Worm (Caenorhabditis elegans) whole organism, late embryonic: ENCODE data around the gene F58F12.1.

Experiments
- F13H6.1 ChIP-seq: sonication (generic microtip); optimal IDR thresholded peaks from 2 replicates; lab custom pipeline; 2016; ENCODE audit warnings: missing genetic modification characterization, missing compliant biosample characterization
- K02D7.2 ChIP-seq: sonication (generic microtip); optimal IDR thresholded peaks from 2 replicates; lab custom pipeline; 2017; ENCODE audit warnings: mild to moderate bottlenecking, missing genetic modification characterization, missing compliant biosample characterization
- T23F11.4 ChIP-seq: fragments of 200-800 bp; sonication (Bioruptor generic); optimal IDR thresholded peaks from 2 replicates; lab custom pipeline; 2018; ENCODE audit warnings: mild to moderate bottlenecking, missing genetic modification characterization, missing compliant biosample characterization
- ama-1 ChIP-seq: fragments of 150-350 bp; optimal IDR thresholded peaks from 2 replicates; lab custom pipeline; 2014
- ceh-14 ChIP-seq: sonication (generic microtip); optimal IDR thresholded peaks from 2 replicates; lab custom pipeline; 2016; ENCODE audit warnings: missing genotype, missing genetic modification characterization, missing compliant biosample characterization
- ceh-18 ChIP-seq: sonication (generic microtip); optimal IDR thresholded peaks from 2 replicates; lab custom pipeline; 2016; ENCODE audit warnings: missing genetic modification characterization, missing compliant biosample characterization
- ceh-2 ChIP-seq: sonication (generic microtip); optimal IDR thresholded peaks from 2 replicates; lab custom pipeline; 2016; ENCODE audit warnings: missing genotype, missing genetic modification characterization, missing compliant biosample characterization
- ceh-22 ChIP-seq: sonication (generic microtip); optimal IDR thresholded peaks from 2 replicates; lab custom pipeline; 2017; ENCODE audit warnings: missing biosample characterization, missing genetic modification characterization
- ceh-24 ChIP-seq: sonication (generic microtip); optimal IDR thresholded peaks from 2 replicates; lab custom pipeline; 2016; ENCODE audit warnings: mild to moderate bottlenecking, missing genetic modification characterization, missing compliant biosample characterization
- ceh-30 ChIP-seq: fragments of 150-350 bp; optimal IDR thresholded peaks from 2 replicates; lab custom pipeline; 2014; ENCODE audit warnings: missing biosample characterization, missing genetic modification characterization
- ceh-31 ChIP-seq: sonication (generic microtip); optimal IDR thresholded peaks from 2 replicates; lab custom pipeline; 2016; ENCODE audit warnings: missing genetic modification characterization, missing compliant biosample characterization
- ceh-45 ChIP-seq: fragments of 200-800 bp; sonication (Bioruptor generic); IDR thresholded peaks from 2 replicates; pipeline ENCODE4 v1.3.6; 2022; ENCODE audit warnings: missing genetic modification reagents, missing genetic modification characterization, missing compliant biosample characterization
- ceh-48 ChIP-seq: sonication (generic microtip); optimal IDR thresholded peaks from 2 replicates; lab custom pipeline; 2016; ENCODE audit warnings: missing genetic modification characterization, inconsistent platforms, missing compliant biosample characterization
- ceh-6 ChIP-seq: fragments of 200-800 bp; sonication (Bioruptor generic); optimal IDR thresholded peaks from 2 replicates; lab custom pipeline; 2018; ENCODE audit warnings: mild to moderate bottlenecking, missing genetic modification characterization, missing compliant biosample characterization
- ceh-9 ChIP-seq: sonication (generic microtip); optimal IDR thresholded peaks from 2 replicates; lab custom pipeline; 2016; ENCODE audit warnings: mild to moderate bottlenecking, missing genetic modification characterization, inconsistent platforms, missing compliant biosample characterization
- che-1 ChIP-seq: sonication (generic microtip); optimal IDR thresholded peaks from 2 replicates; lab custom pipeline; 2016; ENCODE audit warnings: mild to moderate bottlenecking, missing genetic modification characterization, missing compliant biosample characterization
- dmd-4 ChIP-seq: sonication (generic microtip); optimal IDR thresholded peaks from 2 replicates; lab custom pipeline; 2016; ENCODE audit warnings: borderline replicate concordance, missing genetic modification characterization, missing compliant biosample characterization
- dve-1 ChIP-seq: sonication (generic microtip); optimal IDR thresholded peaks from 2 replicates; lab custom pipeline; 2017; ENCODE audit warnings: antibody characterized with exemption, mild to moderate bottlenecking, missing genetic modification characterization, missing compliant biosample characterization
- elt-2 ChIP-seq: sonication (generic microtip); optimal IDR thresholded peaks from 2 replicates; lab custom pipeline; 2016; ENCODE audit warnings: missing genetic modification reagents, missing genetic modification characterization, missing compliant biosample characterization
- ets-4 ChIP-seq: sonication (generic microtip); optimal IDR thresholded peaks from 2 replicates; lab custom pipeline; 2016; ENCODE audit warnings: missing genetic modification characterization, missing compliant biosample characterization
- eyg-1 ChIP-seq: sonication (generic microtip); optimal IDR thresholded peaks from 2 replicates; lab custom pipeline; 2016; ENCODE audit warnings: missing genotype, missing genetic modification characterization, missing compliant biosample characterization
- fax-1 ChIP-seq: sonication (generic microtip); optimal IDR thresholded peaks from 2 replicates; lab custom pipeline; 2016; ENCODE audit warnings: missing genotype, missing genetic modification characterization, missing compliant biosample characterization
- fkh-10 ChIP-seq: fragments of 150-350 bp; optimal IDR thresholded peaks from 2 replicates; lab custom pipeline; 2014; ENCODE audit warnings: missing biosample characterization, missing genetic modification reagents, missing genetic modification characterization
- fkh-6 ChIP-seq: sonication (generic microtip); optimal IDR thresholded peaks from 2 replicates; lab custom pipeline; 2016; ENCODE audit warnings: missing genetic modification characterization, missing compliant biosample characterization
- gmeb-2 ChIP-seq: sonication (generic microtip); optimal IDR thresholded peaks from 2 replicates; lab custom pipeline; 2016; ENCODE audit warnings: missing genetic modification characterization, inconsistent platforms, missing compliant biosample characterization
- hlh-13 ChIP-seq: fragments of 200-800 bp; sonication (Bioruptor generic); optimal IDR thresholded peaks from 2 replicates; lab custom pipeline; 2018; ENCODE audit warnings: mild to moderate bottlenecking, missing genetic modification characterization, missing compliant biosample characterization
- hlh-15 ChIP-seq: sonication (generic microtip); optimal IDR thresholded peaks from 2 replicates; lab custom pipeline; 2016; ENCODE audit warnings: missing genetic modification characterization, missing compliant biosample characterization
- hlh-30 ChIP-seq: sonication (generic microtip); optimal IDR thresholded peaks from 2 replicates; lab custom pipeline; 2017; ENCODE audit warnings: antibody characterized with exemption, missing genetic modification characterization, missing compliant biosample characterization; ENCODE audit not compliant: insufficient read depth
- hlh-6 ChIP-seq: sonication (generic microtip); optimal IDR thresholded peaks from 2 replicates; lab custom pipeline; 2016; ENCODE audit warnings: missing genotype, missing genetic modification characterization, missing compliant biosample characterization
- hlh-8 ChIP-seq: sonication (generic microtip); optimal IDR thresholded peaks from 2 replicates; lab custom pipeline; 2016; ENCODE audit warnings: missing genotype, missing genetic modification characterization, missing compliant biosample characterization
- lin-11 ChIP-seq: fragments of 200-800 bp; sonication (Bioruptor generic); optimal IDR thresholded peaks from 2 replicates; lab custom pipeline; 2018; ENCODE audit warnings: mild to moderate bottlenecking, missing genetic modification characterization, missing compliant biosample characterization
- mec-3 ChIP-seq: sonication (generic microtip); optimal IDR thresholded peaks from 2 replicates; lab custom pipeline; 2016; ENCODE audit warnings: borderline replicate concordance, missing genetic modification characterization, missing compliant biosample characterization
- nfya-1 ChIP-seq: sonication (generic microtip); optimal IDR thresholded peaks from 2 replicates; lab custom pipeline; 2017; ENCODE audit warnings: missing genetic modification characterization, mild to moderate bottlenecking, missing compliant biosample characterization, antibody characterized with exemption, moderate library complexity
- nhr-232 ChIP-seq: sonication (generic microtip); optimal IDR thresholded peaks from 2 replicates; lab custom pipeline; 2016; ENCODE audit warnings: missing genetic modification characterization, missing compliant biosample characterization
- odd-2 ChIP-seq: sonication (generic microtip); optimal IDR thresholded peaks from 2 replicates; lab custom pipeline; 2017; ENCODE audit warnings: antibody characterized with exemption, mild to moderate bottlenecking, missing genetic modification characterization, missing compliant biosample characterization
- pat-9 ChIP-seq: fragments of 200-800 bp; sonication (Bioruptor generic); optimal IDR thresholded peaks from 2 replicates; lab custom pipeline; 2018; ENCODE audit warnings: mild to moderate bottlenecking, missing genetic modification characterization, moderate library complexity, missing compliant biosample characterization
- pax-1 ChIP-seq: fragments of 150-350 bp; optimal IDR thresholded peaks from 2 replicates; lab custom pipeline; 2014; ENCODE audit warnings: missing biosample characterization, missing genetic modification characterization
- pha-4 ChIP-seq: fragments of 150-350 bp; optimal IDR thresholded peaks from 2 replicates; lab custom pipeline; 2018; ENCODE audit warnings: missing biosample characterization, missing genetic modification reagents, missing genetic modification characterization
- pros-1 ChIP-seq: fragments of 150-350 bp; optimal IDR thresholded peaks from 2 replicates; lab custom pipeline; 2014; ENCODE audit warnings: missing biosample characterization, missing genetic modification reagents, missing genetic modification characterization
- ref-2 ChIP-seq: sonication (generic microtip); optimal IDR thresholded peaks from 2 replicates; lab custom pipeline; 2016; ENCODE audit warnings: missing genetic modification characterization, missing compliant biosample characterization
- sdc-2 ChIP-seq: sonication (generic microtip); optimal IDR thresholded peaks from 2 replicates; lab custom pipeline; 2016; ENCODE audit warnings: missing genotype, missing genetic modification characterization, missing compliant biosample characterization
- sox-4 ChIP-seq: sonication (generic microtip); optimal IDR thresholded peaks from 2 replicates; lab custom pipeline; 2017; ENCODE audit warnings: mild to moderate bottlenecking, missing genetic modification characterization, inconsistent platforms, missing compliant biosample characterization
- syd-9 ChIP-seq: sonication (generic microtip); optimal IDR thresholded peaks from 2 replicates; lab custom pipeline; 2016; ENCODE audit warnings: mild to moderate bottlenecking, missing genetic modification characterization, moderate library complexity, missing compliant biosample characterization
- tbx-2 ChIP-seq: sonication (generic microtip); optimal IDR thresholded peaks from 2 replicates; lab custom pipeline; 2016; ENCODE audit warnings: missing genetic modification characterization, missing compliant biosample characterization
- tbx-7 ChIP-seq: sonication (generic microtip); optimal IDR thresholded peaks from 2 replicates; lab custom pipeline; 2016; ENCODE audit warnings: missing genotype, missing genetic modification characterization, missing compliant biosample characterization
- unc-3 ChIP-seq, 2 experiments: fragments of 200-800 bp in 1 of 2; sonication (Bioruptor generic) in 1 of 2; sonication (generic microtip) in 1 of 2; conservative IDR thresholded peaks in 1 of 2; optimal IDR thresholded peaks in 1 of 2; 2 replicates each; pipeline versions ENCODE4 v1.3.6 to Lab custom; 2016 to 2022; ENCODE audit warnings: missing compliant biosample characterization in 2 of 2, missing genetic modification characterization in 2 of 2, missing genetic modification reagents in 1 of 2
- unc-42 ChIP-seq: sonication (generic microtip); optimal IDR thresholded peaks from 2 replicates; lab custom pipeline; 2016; ENCODE audit warnings: missing genotype, missing genetic modification characterization, missing compliant biosample characterization
- unc-55 ChIP-seq: sonication (generic microtip); optimal IDR thresholded peaks from 2 replicates; lab custom pipeline; 2017; ENCODE audit warnings: missing biosample characterization, missing genetic modification reagents, missing genetic modification characterization
- unc-86 ChIP-seq: sonication (generic microtip); optimal IDR thresholded peaks from 2 replicates; lab custom pipeline; 2016; ENCODE audit warnings: missing genetic modification characterization, missing compliant biosample characterization
- zip-5 ChIP-seq: sonication (generic microtip); optimal IDR thresholded peaks from 2 replicates; lab custom pipeline; 2016; ENCODE audit warnings: missing genetic modification characterization, missing compliant biosample characterization
- ztf-16 ChIP-seq: sonication (generic microtip); optimal IDR thresholded peaks from 2 replicates; lab custom pipeline; 2017; ENCODE audit warnings: missing genetic modification characterization, missing compliant biosample characterization

F58F12.1 gene

ce11 chrII:6355396-6356346 lies 27.8 kb upstream of the F58F12.1 start, which contains the start of gene C32D5.11:
Gene C32D5.11 (minus strand): TSS chrII:6355446.
- TF ChIP-seq ceh-2 (no peak), pat-9 (no peak), sox-4 (tag; lab: Kevin White, UChicago) (no peak), unc-55 (GFP tag; lab: Kevin White, UChicago) (no peak), ceh-30 (tag; lab: Kevin White, UChicago) (no peak), nfya-1 (tag; lab: Kevin White, UChicago) (peak; percentile 47), T23F11.4 (GFP tag; lab: Kevin White, UChicago) (no peak), unc-3 (GFP tag; conservative IDR thresholded peaks at IDR 0.05; lab: Robert Waterston, UW) (0 out of 2 replicates have a peak, but pooled peaks have one; percentile 13), unc-3 (tag; optimal IDR thresholded peaks at IDR 0.05; lab: Kevin White, UChicago) (no peak), pros-1 (no peak), nhr-232 (tag; lab: Kevin White, UChicago) (no peak), mec-3 (tag; lab: Kevin White, UChicago) (no peak), pax-1 (tag; lab: Kevin White, UChicago) (peak; percentile 55), lin-11 (tag; lab: Kevin White, UChicago) (no peak), syd-9 (no peak), eyg-1 (tag; lab: Kevin White, UChicago) (no peak), tbx-7 (tag; lab: Kevin White, UChicago) (no peak), ceh-6 (no peak), fkh-10 (GFP tag; lab: Kevin White, UChicago) (no peak), ref-2 (tag; lab: Kevin White, UChicago) (peak; percentile 23), dve-1 (tag; lab: Kevin White, UChicago) (no peak), hlh-8 (tag; lab: Kevin White, UChicago) (no peak), tbx-2 (tag; lab: Kevin White, UChicago) (peak; percentile 51), fax-1 (tag; lab: Kevin White, UChicago) (no peak), pha-4 (tag; lab: Kevin White, UChicago) (no peak), ceh-24 (tag; lab: Kevin White, UChicago) (no peak), dmd-4 (tag; lab: Kevin White, UChicago) (no peak), K02D7.2 (no peak), elt-2 (tag; lab: Kevin White, UChicago) (peak; percentile 20), ceh-48 (peak; percentile 23), che-1 (no peak), unc-42 (tag; lab: Kevin White, UChicago) (no peak), fkh-6 (tag; lab: Kevin White, UChicago) (no peak), hlh-13 (no peak), ceh-14 (peak; percentile 36), unc-86 (tag; lab: Kevin White, UChicago) (no peak), ceh-22 (tag; lab: Kevin White, UChicago) (no peak), ceh-9 (no peak), ceh-45 (GFP tag; lab: Robert Waterston, UW) (no peak), ama-1 (lab: Kevin White, UChicago) (no peak), hlh-15 (tag; lab: Kevin White, UChicago) (no peak), ceh-18 (tag; lab: Kevin White, UChicago) (peak; percentile 42), hlh-30 (tag; lab: Kevin White, UChicago) (peak; percentile 38), ceh-31 (tag; lab: Kevin White, UChicago) (peak; percentile 25), F13H6.1 (tag; lab: Kevin White, UChicago) (no peak), ztf-16 (tag; lab: Kevin White, UChicago) (no peak), gmeb-2 (no peak), ets-4 (tag; lab: Kevin White, UChicago) (no peak), hlh-6 (tag; lab: Kevin White, UChicago) (no peak), sdc-2 (tag; lab: Kevin White, UChicago) (no peak), zip-5 (tag; lab: Kevin White, UChicago) (no peak), odd-2 (no peak)
